Worm (Caenorhabditis elegans) whole organism, L4 larva: ENCODE measurements around the gene acs-1.

Experiments used
- fkh-10 ChIP-seq: fragments of 150-350 bp; optimal IDR thresholded peaks from 2 replicates; lab custom pipeline; 2014; ENCODE audit warnings: missing biosample characterization, missing genetic modification reagents, missing genetic modification characterization
- mdl-1 ChIP-seq, 2 experiments: fragments of 150-350 bp in 1 of 2; sonication (generic microtip) in 1 of 2; optimal IDR thresholded peaks; 2 replicates each; lab custom pipeline; 2014 to 2017; ENCODE audit warnings: missing biosample characterization in 2 of 2, missing genetic modification characterization in 2 of 2
- nhr-76 ChIP-seq: fragments of 150-350 bp; optimal IDR thresholded peaks from 2 replicates; lab custom pipeline; 2014; ENCODE audit warnings: missing biosample characterization, missing genetic modification characterization
- snpc-4 ChIP-seq: fragments of 150-350 bp; optimal IDR thresholded peaks from 2 replicates; lab custom pipeline; 2014; ENCODE audit warnings: missing biosample characterization, missing genetic modification characterization
- ztf-11 ChIP-seq: fragments of 150-350 bp; optimal IDR thresholded peaks from 2 replicates; lab custom pipeline; 2014; ENCODE audit warnings: missing biosample characterization, missing genetic modification characterization

ce11 chrV:6541875-6542274 is 17.1 kb downstream of the acs-1 start:
- TF ChIP-seq nhr-76 (no peak), snpc-4 (tag; lab: Kevin White, UChicago) (no peak), mdl-1 (tag; optimal IDR thresholded peaks at IDR 0.05; lab: Kevin White, UChicago) (no peak), ztf-11 (tag; lab: Kevin White, UChicago) (no peak), fkh-10 (GFP tag; lab: Kevin White, UChicago) (no peak)
